Worm (Caenorhabditis elegans) whole organism, young adult: ENCODE results near the gene sre-7.
A peak's percentile ranks its signal among the peaks of the same experiment; 100 is the strongest.

Source experiments
- B0035.1 ChIP-seq: sonication (generic microtip); optimal IDR thresholded peaks from 2 replicates; lab custom pipeline; 2016; ENCODE audit warnings: missing genetic modification characterization, mild to moderate bottlenecking, missing compliant biosample characterization, missing genotype, missing genetic modification reagents
- B0336.3 ChIP-seq: fragments of 200-800 bp; sonication (Bioruptor generic); IDR thresholded peaks from 2 replicates; pipeline ENCODE4 v1.3.6; 2022; ENCODE audit warnings: missing genetic modification characterization, missing compliant biosample characterization
- C17E4.6 ChIP-seq: fragments of 200-800 bp; sonication (Bioruptor generic); IDR thresholded peaks from 2 replicates; pipeline ENCODE4 v1.3.6; 2022; ENCODE audit warnings: missing genetic modification reagents, missing genetic modification characterization, missing compliant biosample characterization
- D2030.7 ChIP-seq: fragments of 200-800 bp; sonication (Bioruptor generic); IDR thresholded peaks from 2 replicates; pipeline ENCODE4 v1.3.6; 2022; ENCODE audit warnings: missing genetic modification reagents, missing genetic modification characterization, missing compliant biosample characterization
- F22D6.2 ChIP-seq: sonication (generic microtip); optimal IDR thresholded peaks from 2 replicates; lab custom pipeline; 2016; ENCODE audit warnings: mild to moderate bottlenecking, missing genetic modification characterization, missing compliant biosample characterization
- F39B2.1 ChIP-seq: fragments of 200-800 bp; sonication (Bioruptor generic); IDR thresholded peaks from 2 replicates; pipeline ENCODE4 v1.3.6; 2022; ENCODE audit warnings: missing genetic modification reagents, missing genetic modification characterization, missing compliant biosample characterization
- F52B5.7 ChIP-seq: sonication (generic microtip); optimal IDR thresholded peaks from 2 replicates; lab custom pipeline; 2016; ENCODE audit warnings: mild to moderate bottlenecking, missing genetic modification characterization, missing compliant biosample characterization
- F55B11.4 ChIP-seq: sonication (generic microtip); optimal IDR thresholded peaks from 2 replicates; lab custom pipeline; 2016; ENCODE audit warnings: missing compliant biosample characterization, missing genetic modification characterization, borderline replicate concordance; ENCODE audit not compliant: insufficient read depth
- F57C9.4 ChIP-seq: sonication (generic microtip); optimal IDR thresholded peaks from 2 replicates; lab custom pipeline; 2017; ENCODE audit warnings: mild to moderate bottlenecking, missing genetic modification characterization, missing compliant biosample characterization
- T26A5.8 ChIP-seq: sonication (generic microtip); optimal IDR thresholded peaks from 2 replicates; lab custom pipeline; 2016; ENCODE audit warnings: missing genetic modification characterization, missing compliant biosample characterization
- Y53G8AR.9 ChIP-seq: fragments of 200-800 bp; sonication (Bioruptor generic); conservative IDR thresholded peaks from 2 replicates; pipeline ENCODE4 v1.3.6; 2022; ENCODE audit warnings: missing genetic modification reagents, missing genetic modification characterization, missing compliant biosample characterization
- Y67H2A.10 ChIP-seq: fragments of 200-800 bp; sonication (Bioruptor generic); conservative IDR thresholded peaks from 2 replicates; pipeline ENCODE4 v1.3.6; 2022; ENCODE audit warnings: missing genetic modification reagents, missing genetic modification characterization, missing compliant biosample characterization
- cebp-1 ChIP-seq, 2 experiments: fragments of 200-800 bp in 1 of 2; sonication (Bioruptor generic) in 1 of 2; sonication (generic microtip) in 1 of 2; IDR thresholded peaks in 1 of 2; optimal IDR thresholded peaks in 1 of 2; 2 replicates each; pipeline versions ENCODE4 v1.3.6 to Lab custom; 2017 to 2022; ENCODE audit warnings: missing compliant biosample characterization in 2 of 2, missing genetic modification characterization in 2 of 2, mild to moderate bottlenecking in 1 of 2, missing genetic modification reagents in 1 of 2, moderate library complexity in 1 of 2
- ceh-100 ChIP-seq: fragments of 200-800 bp; sonication (Bioruptor generic); IDR thresholded peaks from 2 replicates; pipeline ENCODE4 v1.3.6; 2022; ENCODE audit warnings: missing genetic modification reagents, missing genetic modification characterization, missing compliant biosample characterization
- ceh-40 ChIP-seq: fragments of 200-800 bp; sonication (Bioruptor generic); IDR thresholded peaks from 2 replicates; pipeline ENCODE4 v1.3.6; 2022; ENCODE audit warnings: missing genetic modification characterization, missing compliant biosample characterization
- ceh-58 ChIP-seq: fragments of 200-800 bp; sonication (Bioruptor generic); IDR thresholded peaks from 2 replicates; pipeline ENCODE4 v1.3.6; 2022; ENCODE audit warnings: missing genetic modification characterization, missing compliant biosample characterization
- die-1 ChIP-seq: sonication (generic microtip); optimal IDR thresholded peaks from 2 replicates; lab custom pipeline; 2016; ENCODE audit warnings: missing genotype, mild to moderate bottlenecking, missing genetic modification characterization, missing compliant biosample characterization
- egrh-3 ChIP-seq: fragments of 200-800 bp; sonication (Bioruptor generic); IDR thresholded peaks from 2 replicates; pipeline ENCODE4 v1.3.6; 2022; ENCODE audit warnings: missing genetic modification reagents, missing genetic modification characterization, missing compliant biosample characterization
- ets-4 ChIP-seq: fragments of 200-800 bp; sonication (Bioruptor generic); optimal IDR thresholded peaks from 2 replicates; lab custom pipeline; 2018; ENCODE audit warnings: mild to moderate bottlenecking, missing genetic modification characterization, missing compliant biosample characterization
- fkh-3 ChIP-seq: sonication (generic microtip); optimal IDR thresholded peaks from 2 replicates; lab custom pipeline; 2016; ENCODE audit warnings: mild to moderate bottlenecking, missing genetic modification characterization, missing compliant biosample characterization
- him-1 ChIP-seq: sonication (generic microtip); optimal IDR thresholded peaks from 2 replicates; lab custom pipeline; 2016; ENCODE audit warnings: missing genotype, missing genetic modification reagents, missing genetic modification characterization, missing compliant biosample characterization
- hmg-1.2 ChIP-seq: fragments of 200-800 bp; sonication (Bioruptor generic); IDR thresholded peaks from 2 replicates; pipeline ENCODE4 v1.3.6; 2022; ENCODE audit warnings: missing genetic modification reagents, missing genetic modification characterization, missing compliant biosample characterization
- madf-10 ChIP-seq: sonication (generic microtip); optimal IDR thresholded peaks from 2 replicates; lab custom pipeline; 2016; ENCODE audit warnings: mild to moderate bottlenecking, missing genetic modification characterization, missing compliant biosample characterization
- madf-6 ChIP-seq: fragments of 200-800 bp; sonication (Bioruptor generic); IDR thresholded peaks from 2 replicates; pipeline ENCODE4 v1.3.6; 2022; ENCODE audit warnings: missing genetic modification reagents, missing genetic modification characterization, missing compliant biosample characterization
- mes-4 ChIP-seq: sonication (generic microtip); optimal IDR thresholded peaks from 2 replicates; lab custom pipeline; 2016; ENCODE audit warnings: missing genotype, missing genetic modification characterization, missing compliant biosample characterization
- nhr-120 ChIP-seq: fragments of 200-800 bp; sonication (Bioruptor generic); IDR thresholded peaks from 2 replicates; pipeline ENCODE4 v1.3.6; 2022; ENCODE audit warnings: missing genetic modification characterization, missing compliant biosample characterization
- nhr-27 ChIP-seq: fragments of 200-800 bp; sonication (Bioruptor generic); optimal IDR thresholded peaks from 2 replicates; lab custom pipeline; 2018; ENCODE audit warnings: mild to moderate bottlenecking, missing genetic modification characterization, moderate library complexity, missing compliant biosample characterization
- nhr-80 ChIP-seq: sonication (generic microtip); optimal IDR thresholded peaks from 2 replicates; lab custom pipeline; 2016; ENCODE audit warnings: missing genetic modification characterization, missing compliant biosample characterization
- nhr-90 ChIP-seq: sonication (generic microtip); optimal IDR thresholded peaks from 2 replicates; lab custom pipeline; 2016; ENCODE audit warnings: missing genotype, mild to moderate bottlenecking, missing genetic modification characterization, missing compliant biosample characterization
- pbrm-1 ChIP-seq: fragments of 200-800 bp; sonication (Bioruptor generic); IDR thresholded peaks from 2 replicates; pipeline ENCODE4 v1.3.6; 2022; ENCODE audit warnings: missing genetic modification reagents, missing genetic modification characterization, missing compliant biosample characterization
- sea-2 ChIP-seq: fragments of 200-800 bp; sonication (Bioruptor generic); IDR thresholded peaks from 2 replicates; pipeline ENCODE4 v1.3.6; 2022; ENCODE audit warnings: missing genetic modification characterization, missing compliant biosample characterization
- snpc-1.1 ChIP-seq: sonication (generic microtip); optimal IDR thresholded peaks from 2 replicates; lab custom pipeline; 2017; ENCODE audit warnings: missing genetic modification characterization, mild to moderate bottlenecking, missing compliant biosample characterization, antibody characterized with exemption, moderate library complexity, missing genotype, missing genetic modification reagents; ENCODE audit not compliant: insufficient read depth
- snpc-3.4 ChIP-seq: sonication (generic microtip); optimal IDR thresholded peaks from 2 replicates; lab custom pipeline; 2017; ENCODE audit warnings: missing genetic modification characterization, mild to moderate bottlenecking, missing compliant biosample characterization, antibody characterized with exemption, moderate library complexity, missing genotype, missing genetic modification reagents
- tbx-9 ChIP-seq: sonication (generic microtip); optimal IDR thresholded peaks from 2 replicates; lab custom pipeline; 2016; ENCODE audit warnings: borderline replicate concordance, missing genetic modification characterization, inconsistent platforms, missing compliant biosample characterization
- zfh-2 ChIP-seq: fragments of 200-800 bp; sonication (Bioruptor generic); conservative IDR thresholded peaks from 2 replicates; pipeline ENCODE4 v1.3.6; 2022; ENCODE audit warnings: missing genetic modification reagents, missing genetic modification characterization, missing compliant biosample characterization
- ztf-25 ChIP-seq: fragments of 200-800 bp; sonication (Bioruptor generic); IDR thresholded peaks from 2 replicates; pipeline ENCODE4 v1.3.6; 2022; ENCODE audit warnings: missing genetic modification reagents, missing genetic modification characterization, missing compliant biosample characterization
- ztf-26 ChIP-seq: sonication (generic microtip); optimal IDR thresholded peaks from 2 replicates; lab custom pipeline; 2017; ENCODE audit warnings: missing genetic modification characterization, missing compliant biosample characterization
- ztf-28 ChIP-seq: fragments of 200-800 bp; sonication (Bioruptor generic); IDR thresholded peaks from 2 replicates; pipeline ENCODE4 v1.3.6; 2022; ENCODE audit warnings: missing genetic modification reagents, missing genetic modification characterization, missing compliant biosample characterization

Gene sre-7

DNA sequence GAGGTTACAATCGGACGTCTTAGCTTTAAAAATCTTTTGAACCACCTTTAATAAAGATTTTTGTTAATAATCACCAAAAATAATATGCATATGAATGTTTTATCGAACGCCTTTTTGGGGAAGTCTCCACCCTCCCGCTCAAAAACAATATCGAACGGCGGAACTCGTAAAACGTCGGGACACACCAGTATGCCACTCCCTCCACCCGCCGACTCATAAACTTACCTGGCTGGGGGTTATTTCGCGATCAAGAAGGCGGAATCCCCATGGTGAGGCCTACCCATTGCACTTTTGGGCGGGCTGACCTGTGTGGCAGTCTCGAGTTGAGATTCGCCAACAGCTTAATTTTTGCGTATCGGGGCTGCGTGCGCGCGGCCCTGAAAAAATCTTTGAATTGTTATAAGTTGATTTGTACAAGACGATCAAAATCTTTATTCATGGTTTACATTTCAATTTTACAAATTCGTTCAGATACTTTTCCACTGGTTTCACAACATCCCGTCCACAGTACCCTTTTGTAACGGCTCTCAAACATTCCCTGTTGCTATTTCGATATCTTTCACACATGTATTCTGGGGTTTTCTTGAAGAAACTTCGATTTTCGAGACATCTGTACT is 23.4 kb downstream of the sre-7 start (continued):
- TF ChIP-seq hmg-1.2: peak; percentile 59; the same call in 1 of the 2 replicates
- no peak for TF ChIP-seq sea-2 (GFP tag; lab: Robert Waterston, UW)
- TF ChIP-seq madf-10 (tag; lab: Kevin White, UChicago): no peak
- TF ChIP-seq ceh-58: no peak
- no peak for TF ChIP-seq ceh-40 (GFP tag; lab: Robert Waterston, UW)
- TF ChIP-seq Y53G8AR.9 (GFP tag; lab: Robert Waterston, UW): no peak
- no peak for TF ChIP-seq egrh-3 (GFP tag; lab: Robert Waterston, UW)
- TF ChIP-seq Y67H2A.10 (GFP tag; lab: Robert Waterston, UW): no peak
- TF ChIP-seq T26A5.8 (tag; lab: Kevin White, UChicago): no peak
- no peak for TF ChIP-seq nhr-80 (tag; lab: Kevin White, UChicago)
- TF ChIP-seq ztf-28 (GFP tag; lab: Robert Waterston, UW): 0 out of 2 replicates have a peak, but pooled peaks have one; percentile 5
- TF ChIP-seq pbrm-1 (GFP tag; lab: Robert Waterston, UW): peak; percentile 29; the same call in 1 of the 2 replicates
- TF ChIP-seq ztf-25 (GFP tag; lab: Robert Waterston, UW): no peak
- no peak for TF ChIP-seq C17E4.6 (GFP tag; lab: Robert Waterston, UW)
- TF ChIP-seq him-1 (tag; lab: Kevin White, UChicago): peak; percentile 90
- TF ChIP-seq snpc-1.1 (tag; lab: Kevin White, UChicago): peak; percentile 92
- no peak for TF ChIP-seq ztf-26 (tag; lab: Kevin White, UChicago)
- no peak for TF ChIP-seq tbx-9 (tag; lab: Kevin White, UChicago)
- TF ChIP-seq ets-4: no peak

- TF ChIP-seq B0035.1 (tag; lab: Kevin White, UChicago) (no peak), nhr-90 (tag; lab: Kevin White, UChicago) (no peak), F39B2.1 (GFP tag; lab: Robert Waterston, UW) (no peak), nhr-120 (no peak), D2030.7 (GFP tag; lab: Robert Waterston, UW) (no peak), B0336.3 (GFP tag; lab: Robert Waterston, UW) (no peak), fkh-3 (tag; lab: Kevin White, UChicago) (no peak), F52B5.7 (tag; lab: Kevin White, UChicago) (no peak), snpc-1.1 (tag; lab: Kevin White, UChicago) (no peak), nhr-27 (tag; lab: Kevin White, UChicago) (no peak), F55B11.4 (no peak), zfh-2 (GFP tag; lab: Robert Waterston, UW) (no peak), F57C9.4 (tag; lab: Kevin White, UChicago) (no peak), mes-4 (no peak), ceh-100 (GFP tag; lab: Robert Waterston, UW) (no peak), F22D6.2 (tag; lab: Kevin White, UChicago) (no peak), die-1 (tag; lab: Kevin White, UChicago) (no peak)
These were observed 24.6 kb downstream of the sre-7 start, which contains the start of gene F40G12.4 for ce11 chrV:14268616-14269015. F40G12.4 (minus strand) TSS chrV:14268716.

DNA sequence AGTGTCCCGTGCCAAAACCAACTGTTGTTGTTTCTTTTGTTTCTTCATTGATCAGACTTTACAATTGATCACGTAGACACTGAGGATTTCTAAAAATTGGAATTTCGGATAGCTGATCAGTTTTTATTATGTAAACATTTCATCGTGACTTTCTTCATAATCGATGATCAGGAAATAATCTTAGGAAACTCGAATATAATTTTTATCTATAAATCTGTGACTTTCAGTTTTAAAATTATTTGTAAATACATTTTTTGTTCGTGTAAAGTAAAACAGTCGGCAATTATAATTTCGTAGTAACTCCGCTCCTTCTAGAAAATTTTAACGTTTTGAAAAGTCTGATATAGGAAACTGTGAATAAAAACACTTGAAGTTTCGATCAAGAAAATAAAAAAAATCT is 26.7 kb downstream of the sre-7 start, which contains the start of gene F40G12.5:
Gene F40G12.5, minus strand, starts transcription at position 101 of the 400 bp plus-strand sequence.
- TF ChIP-seq madf-6 (GFP tag; lab: Robert Waterston, UW) (no peak), cebp-1 (GFP tag; IDR thresholded peaks at IDR 0.05; lab: Robert Waterston, UW) (no peak), cebp-1 (tag; optimal IDR thresholded peaks at IDR 0.05; lab: Kevin White, UChicago) (no peak), snpc-3.4 (tag; lab: Kevin White, UChicago) (no peak)
